Fruit fly (Drosophila melanogaster) whole organism, embryonic: Measurements from ENCODE around the gene CG13843.

ENCODE experiments used
- Atf-2 ChIP-seq: fragments of 200-800 bp; sonication (Bioruptor generic); optimal IDR thresholded peaks from 2 replicates; lab custom pipeline; 2016; ENCODE audit warnings: missing biosample characterization, missing genetic modification characterization
- CG10274 ChIP-seq: fragments of 200-800 bp; sonication (Bioruptor generic); optimal IDR thresholded peaks from 3 replicates; lab custom pipeline; 2017; ENCODE audit warnings: missing biosample characterization, mild to moderate bottlenecking, missing genetic modification characterization
- CG11085 ChIP-seq: fragments of 200-800 bp; sonication (Bioruptor generic); IDR thresholded peaks from 2 replicates; pipeline ENCODE4 v1.3.6; 2022; ENCODE audit warnings: missing biosample characterization, missing genetic modification characterization
- CG11695 ChIP-seq: fragments of 200-800 bp; sonication (Bioruptor generic); IDR thresholded peaks from 3 replicates; pipeline ENCODE4 v1.3.6; 2022; ENCODE audit warnings: missing biosample characterization, missing genetic modification characterization
- CG12236 ChIP-seq: fragments of 200-800 bp; sonication (Bioruptor generic); optimal IDR thresholded peaks from 2 replicates; lab custom pipeline; 2016; ENCODE audit warnings: missing biosample characterization, missing genetic modification characterization
- CG15479 ChIP-seq: fragments of 200-800 bp; sonication (Bioruptor generic); optimal IDR thresholded peaks from 3 replicates; lab custom pipeline; 2019; ENCODE audit warnings: missing biosample characterization, mild to moderate bottlenecking, missing genetic modification characterization, moderate library complexity
- CG15696 ChIP-seq: fragments of 200-800 bp; sonication (Bioruptor generic); optimal IDR thresholded peaks from 2 replicates; lab custom pipeline; 2019; ENCODE audit warnings: missing biosample characterization, mild to moderate bottlenecking, missing genetic modification characterization, moderate library complexity
- CG1602 ChIP-seq: fragments of 200-800 bp; sonication (Bioruptor generic); optimal IDR thresholded peaks from 3 replicates; lab custom pipeline; 2016; ENCODE audit warnings: missing biosample characterization, missing genetic modification characterization
- CG17361 ChIP-seq: fragments of 200-800 bp; sonication (Bioruptor generic); IDR thresholded peaks from 3 replicates; pipeline ENCODE4 v1.3.6; 2022; ENCODE audit warnings: missing biosample characterization, missing genetic modification characterization
- CG17612 ChIP-seq: fragments of 200-800 bp; sonication (Bioruptor generic); IDR thresholded peaks from 2 replicates; pipeline ENCODE4 v1.3.6; 2022; ENCODE audit warnings: missing biosample characterization, missing genetic modification characterization
- CG1792 ChIP-seq: fragments of 200-800 bp; sonication (Bioruptor generic); optimal IDR thresholded peaks from 2 replicates; lab custom pipeline; 2016; ENCODE audit warnings: missing biosample characterization, missing genetic modification characterization
- CG2129 ChIP-seq: fragments of 200-800 bp; sonication (Bioruptor generic); IDR thresholded peaks from 2 replicates; pipeline ENCODE4 v1.3.6; 2022; ENCODE audit warnings: missing biosample characterization, missing genetic modification characterization; ENCODE audit not compliant: partially characterized antibody
- CG2199 ChIP-seq: fragments of 200-800 bp; sonication (Bioruptor generic); IDR thresholded peaks from 3 replicates; pipeline ENCODE4 v1.3.6; 2022; ENCODE audit warnings: missing biosample characterization, missing genetic modification characterization
- CG2678 ChIP-seq: fragments of 200-800 bp; sonication (Bioruptor generic); optimal IDR thresholded peaks from 3 replicates; lab custom pipeline; 2019; ENCODE audit warnings: missing biosample characterization, mild to moderate bottlenecking, missing genetic modification characterization, moderate library complexity
- CG34422 ChIP-seq: fragments of 200-800 bp; sonication (Bioruptor generic); IDR thresholded peaks from 3 replicates; pipeline ENCODE4 v1.3.6; 2022; ENCODE audit warnings: missing biosample characterization, missing genetic modification characterization
- CG5180 ChIP-seq: fragments of 200-800 bp; sonication (Bioruptor generic); optimal IDR thresholded peaks from 3 replicates; lab custom pipeline; 2017; ENCODE audit warnings: missing biosample characterization, missing genetic modification characterization, mild to moderate bottlenecking, moderate library complexity, missing genetic modification reagents
- CG6791 ChIP-seq: fragments of 200-800 bp; sonication (Bioruptor generic); IDR thresholded peaks from 3 replicates; pipeline ENCODE4 v1.3.6; 2022; ENCODE audit warnings: missing biosample characterization, missing genetic modification characterization; ENCODE audit not compliant: partially characterized antibody
- CG6854 ChIP-seq: fragments of 200-800 bp; sonication (Bioruptor generic); optimal IDR thresholded peaks from 3 replicates; lab custom pipeline; 2017; ENCODE audit warnings: missing biosample characterization, mild to moderate bottlenecking, missing genetic modification characterization
- CG9437 ChIP-seq: fragments of 200-800 bp; sonication (Bioruptor generic); optimal IDR thresholded peaks from 2 replicates; lab custom pipeline; 2018; ENCODE audit warnings: missing biosample characterization, mild to moderate bottlenecking, missing genetic modification characterization
- CG9797 ChIP-seq: fragments of 200-800 bp; sonication (Bioruptor generic); optimal IDR thresholded peaks from 3 replicates; lab custom pipeline; 2018; ENCODE audit warnings: missing biosample characterization, mild to moderate bottlenecking, missing genetic modification characterization
- CG9876 ChIP-seq: fragments of 200-800 bp; sonication (Bioruptor generic); optimal IDR thresholded peaks from 2 replicates; lab custom pipeline; 2016; ENCODE audit warnings: missing biosample characterization, missing genetic modification characterization
- Eip74EF ChIP-seq, 2 experiments: fragments of 200-800 bp in 1 of 2; fragments of >200 bp in 1 of 2; sonication (Bioruptor generic) in 1 of 2; optimal IDR thresholded peaks; 2 replicates each; lab custom pipeline; 2017 to 2019; ENCODE audit warnings: missing biosample characterization in 2 of 2, missing genetic modification characterization in 2 of 2, mild to moderate bottlenecking in 1 of 2, moderate library complexity in 1 of 2
- HLHmδ ChIP-seq: fragments of 200-800 bp; sonication (Bioruptor generic); optimal IDR thresholded peaks from 2 replicates; lab custom pipeline; 2018; ENCODE audit warnings: missing biosample characterization, mild to moderate bottlenecking, missing genetic modification characterization, moderate library complexity
- Poxn ChIP-seq: fragments of 200-800 bp; sonication (Bioruptor generic); IDR thresholded peaks from 2 replicates; pipeline ENCODE4 v1.3.6; 2022; ENCODE audit warnings: missing biosample characterization, missing genetic modification characterization
- Six4 ChIP-seq: fragments of 200-800 bp; sonication (Bioruptor generic); optimal IDR thresholded peaks from 2 replicates; lab custom pipeline; 2016; ENCODE audit warnings: missing biosample characterization, missing genetic modification characterization
- Ssrp ChIP-seq: fragments of 200-800 bp; sonication (Bioruptor generic); optimal IDR thresholded peaks from 2 replicates; lab custom pipeline; 2018; ENCODE audit warnings: missing biosample characterization, mild to moderate bottlenecking, missing genetic modification characterization, moderate library complexity
- abd-A ChIP-seq: fragments of 200-800 bp; sonication (Bioruptor generic); optimal IDR thresholded peaks from 3 replicates; lab custom pipeline; 2019; ENCODE audit warnings: missing biosample characterization, mild to moderate bottlenecking, missing genetic modification characterization, moderate library complexity
- aop ChIP-seq: fragments of 200-800 bp; sonication (Bioruptor generic); IDR thresholded peaks from 2 replicates; pipeline ENCODE4 v1.3.6; 2022; ENCODE audit warnings: missing biosample characterization, missing genetic modification characterization
- cg ChIP-seq: fragments of 200-800 bp; sonication (Bioruptor generic); optimal IDR thresholded peaks from 3 replicates; lab custom pipeline; 2019; ENCODE audit warnings: missing biosample characterization, mild to moderate bottlenecking, missing genetic modification characterization, moderate library complexity
- chm ChIP-seq: fragments of 200-800 bp; sonication (Bioruptor generic); IDR thresholded peaks from 2 replicates; pipeline ENCODE4 v1.3.6; 2022; ENCODE audit warnings: missing biosample characterization, missing genetic modification characterization
- ci ChIP-seq: fragments of 200-800 bp; sonication (Bioruptor generic); IDR thresholded peaks from 3 replicates; pipeline ENCODE4 v1.3.6; 2022; ENCODE audit warnings: missing biosample characterization, missing genetic modification characterization
- crol ChIP-seq: fragments of 200-800 bp; sonication (Bioruptor generic); IDR thresholded peaks from 2 replicates; pipeline ENCODE4 v1.3.6; 2022; ENCODE audit warnings: missing biosample characterization, missing genetic modification characterization
- cwo ChIP-seq: fragments of 200-800 bp; sonication (Bioruptor generic); optimal IDR thresholded peaks from 3 replicates; lab custom pipeline; 2017; ENCODE audit warnings: missing biosample characterization, missing genetic modification characterization, mild to moderate bottlenecking, moderate library complexity, missing genetic modification reagents
- esg ChIP-seq: fragments of 200-800 bp; sonication (Bioruptor generic); conservative IDR thresholded peaks from 2 replicates; pipeline ENCODE4 v1.3.6; 2022; ENCODE audit warnings: missing biosample characterization, missing genetic modification characterization
- fd96Cb ChIP-seq: fragments of 200-800 bp; sonication (Bioruptor generic); optimal IDR thresholded peaks from 2 replicates; lab custom pipeline; 2018; ENCODE audit warnings: missing biosample characterization, mild to moderate bottlenecking, missing genetic modification characterization, moderate library complexity
- ftz-f1 ChIP-seq: fragments of 200-800 bp; sonication (Bioruptor generic); optimal IDR thresholded peaks from 2 replicates; lab custom pipeline; 2016; ENCODE audit warnings: missing biosample characterization, missing genetic modification characterization
- gfzf ChIP-seq: fragments of 200-800 bp; sonication (Bioruptor generic); optimal IDR thresholded peaks from 2 replicates; lab custom pipeline; 2016; ENCODE audit warnings: missing biosample characterization, mild to moderate bottlenecking, missing genetic modification characterization, moderate library complexity
- grn ChIP-seq: fragments of 200-800 bp; sonication (Bioruptor generic); optimal IDR thresholded peaks from 3 replicates; lab custom pipeline; 2017; ENCODE audit warnings: missing biosample characterization, missing genetic modification characterization
- gro ChIP-seq: fragments of 200-800 bp; sonication (Bioruptor generic); optimal IDR thresholded peaks from 2 replicates; lab custom pipeline; 2016; ENCODE audit warnings: missing biosample characterization, missing genetic modification characterization
- jigr1 ChIP-seq: fragments of 200-800 bp; sonication (Bioruptor generic); IDR thresholded peaks from 3 replicates; pipeline ENCODE4 v1.3.6; 2022; ENCODE audit warnings: missing biosample characterization, missing genetic modification characterization
- oc ChIP-seq: fragments of 200-800 bp; sonication (Bioruptor generic); optimal IDR thresholded peaks from 2 replicates; lab custom pipeline; 2018; ENCODE audit warnings: missing biosample characterization, mild to moderate bottlenecking, missing genetic modification characterization, moderate library complexity
- odd ChIP-seq: fragments of 200-800 bp; sonication (Bioruptor generic); optimal IDR thresholded peaks from 2 replicates; lab custom pipeline; 2017; ENCODE audit warnings: missing biosample characterization, mild to moderate bottlenecking, missing genetic modification characterization
- pfk ChIP-seq: fragments of 200-800 bp; sonication (Bioruptor generic); optimal IDR thresholded peaks from 2 replicates; lab custom pipeline; 2018; ENCODE audit warnings: missing biosample characterization, mild to moderate bottlenecking, missing genetic modification characterization, moderate library complexity
- pho ChIP-seq: fragments of 200-800 bp; sonication (Bioruptor generic); optimal IDR thresholded peaks from 2 replicates; lab custom pipeline; 2016; ENCODE audit warnings: missing biosample characterization, missing genetic modification characterization
- ranshi ChIP-seq: fragments of 200-800 bp; sonication (Bioruptor generic); IDR thresholded peaks from 2 replicates; pipeline ENCODE4 v1.3.6; 2022; ENCODE audit warnings: missing biosample characterization, missing genetic modification characterization
- repo ChIP-seq: fragments of 200-800 bp; sonication (Bioruptor generic); optimal IDR thresholded peaks from 2 replicates; lab custom pipeline; 2016; ENCODE audit warnings: missing biosample characterization, missing genetic modification characterization
- scrt ChIP-seq: fragments of 200-800 bp; sonication (Bioruptor generic); optimal IDR thresholded peaks from 2 replicates; lab custom pipeline; 2018; ENCODE audit warnings: missing biosample characterization, mild to moderate bottlenecking, missing genetic modification characterization, moderate library complexity
- so ChIP-seq: fragments of 200-800 bp; sonication (Bioruptor generic); IDR thresholded peaks from 3 replicates; pipeline ENCODE4 v1.3.6; 2022; ENCODE audit warnings: missing biosample characterization, missing genetic modification characterization
- tna ChIP-seq: fragments of 200-800 bp; sonication (Bioruptor generic); IDR thresholded peaks from 2 replicates; pipeline ENCODE4 v1.3.6; 2022; ENCODE audit warnings: missing biosample characterization, missing genetic modification characterization; ENCODE audit not compliant: partially characterized antibody
- zfh2 ChIP-seq: fragments of 200-800 bp; sonication (Bioruptor generic); optimal IDR thresholded peaks from 2 replicates; lab custom pipeline; 2016; ENCODE audit warnings: missing biosample characterization, missing genetic modification characterization

Gene CG13843

dm6 chr3R:22624737-22625136, 15.5 kb downstream of the CG13843 start (continued):
- TF ChIP-seq CG1602 (GFP tag; lab: Kevin White, UChicago): peak; percentile 30
- no peak for TF ChIP-seq cg (GFP tag; lab: Kevin White, UChicago)
- TF ChIP-seq CG9797 (GFP tag; lab: Kevin White, UChicago): no peak
- TF ChIP-seq odd (GFP tag; lab: Kevin White, UChicago): no peak
- TF ChIP-seq CG12236 (GFP tag; lab: Kevin White, UChicago): no peak
- peak; percentile 57; the same call in 1 of the 3 replicates for TF ChIP-seq CG34422
- peak; percentile 5 for TF ChIP-seq CG9876
- peak; percentile 0 for TF ChIP-seq CG10274 (GFP tag; lab: Kevin White, UChicago)
- TF ChIP-seq CG6791: no peak
- TF ChIP-seq ci (GFP tag; lab: Robert Waterston, UW): peak; percentile 91
- peak; percentile 30 for TF ChIP-seq oc (tag; lab: Kevin White, UChicago)
- TF ChIP-seq crol (GFP tag; lab: Robert Waterston, UW): no peak
- TF ChIP-seq zfh2: no peak
- TF ChIP-seq Atf-2 (GFP tag; lab: Kevin White, UChicago): peak; percentile 26
- peak; percentile 68 for TF ChIP-seq esg
- no peak for TF ChIP-seq CG6854 (GFP tag; lab: Kevin White, UChicago)
- no peak for TF ChIP-seq CG2678 (tag; lab: Kevin White, UChicago)
- no peak for TF ChIP-seq scrt
- TF ChIP-seq fd96Cb: peak; percentile 69
- no peak for TF ChIP-seq abd-A (tag; lab: Kevin White, UChicago)
- no peak for TF ChIP-seq pfk (GFP tag; lab: Kevin White, UChicago)
- no peak for TF ChIP-seq ftz-f1 (GFP tag; lab: Kevin White, UChicago)
- TF ChIP-seq Ssrp (tag; lab: Kevin White, UChicago): peak; percentile 52
- peak; percentile 67 for TF ChIP-seq ranshi (GFP tag; lab: Robert Waterston, UW)
- no peak for TF ChIP-seq aop (GFP tag; lab: Robert Waterston, UW)
- no peak for TF ChIP-seq CG15479
- no peak for TF ChIP-seq CG2129
- TF ChIP-seq jigr1 (GFP tag; lab: Robert Waterston, UW): no peak
- TF ChIP-seq chm (GFP tag; lab: Robert Waterston, UW): no peak; the same call in 1 of the 2 replicates
- TF ChIP-seq Poxn: no peak
- no peak for TF ChIP-seq CG5180 (GFP tag; lab: Kevin White, UChicago)
- no peak for TF ChIP-seq HLHmδ (GFP tag; lab: Kevin White, UChicago)
- TF ChIP-seq gfzf (GFP tag; lab: Kevin White, UChicago): no peak
- TF ChIP-seq CG11085 (GFP tag; lab: Robert Waterston, UW): no peak
- peak; percentile 77; the same call in 2 of the 3 replicates for TF ChIP-seq so (GFP tag; lab: Robert Waterston, UW)
- no peak for TF ChIP-seq Eip74EF (GFP tag; optimal IDR thresholded peaks at IDR 0.05; lab: Kevin White, UChicago)
- peak; percentile 28 for TF ChIP-seq CG9437 (GFP tag; lab: Kevin White, UChicago)
- no peak for TF ChIP-seq cwo (GFP tag; lab: Kevin White, UChicago)
- peak; percentile 29 for TF ChIP-seq CG1792 (GFP tag; lab: Kevin White, UChicago)
- TF ChIP-seq CG11695 (GFP tag; lab: Robert Waterston, UW): 0 out of 3 replicates have a peak, but pooled peaks have one; percentile 34
- TF ChIP-seq pho: peak; percentile 2
- TF ChIP-seq CG15696: peak; percentile 4
- TF ChIP-seq Six4: peak; percentile 58
- no peak; the same call in 2 of the 3 replicates for TF ChIP-seq CG17361 (GFP tag; lab: Robert Waterston, UW)
- TF ChIP-seq CG2199 (GFP tag; lab: Robert Waterston, UW): no peak; the same call in 2 of the 3 replicates
- no peak for TF ChIP-seq gro (GFP tag; lab: Kevin White, UChicago)
- TF ChIP-seq repo (GFP tag; lab: Kevin White, UChicago): peak; percentile 24
- no peak for TF ChIP-seq grn (GFP tag; lab: Kevin White, UChicago)
- no peak for TF ChIP-seq tna (GFP tag; lab: Robert Waterston, UW)
- no peak for TF ChIP-seq CG17612 (GFP tag; lab: Robert Waterston, UW)
